Fruit fly (Drosophila melanogaster) whole organism, embryonic: ENCODE results near the gene Cyp4ac2.

ENCODE experiments used
- CG10147 ChIP-seq: fragments of 200-800 bp; sonication (Bioruptor generic); optimal IDR thresholded peaks from 2 replicates; lab custom pipeline; 2019; ENCODE audit warnings: missing biosample characterization, mild to moderate bottlenecking, missing genetic modification characterization, moderate library complexity
- CG11696 ChIP-seq: fragments of 200-800 bp; sonication (Bioruptor generic); IDR thresholded peaks from 2 replicates; pipeline ENCODE4 v1.3.6; 2022; ENCODE audit warnings: missing biosample characterization, missing genetic modification characterization
- CG17912 ChIP-seq: fragments of 200-800 bp; sonication (Bioruptor generic); optimal IDR thresholded peaks from 2 replicates; lab custom pipeline; 2018; ENCODE audit warnings: missing biosample characterization, mild to moderate bottlenecking, missing genetic modification characterization
- CG18599 ChIP-seq: fragments of 200-800 bp; sonication (Bioruptor generic); optimal IDR thresholded peaks from 3 replicates; lab custom pipeline; 2017; ENCODE audit warnings: missing biosample characterization, missing genetic modification characterization, mild to moderate bottlenecking, moderate library complexity, missing genetic modification reagents
- CG18764 ChIP-seq: fragments of 200-800 bp; sonication (Bioruptor generic); optimal IDR thresholded peaks from 3 replicates; lab custom pipeline; 2016; ENCODE audit warnings: missing biosample characterization, missing genetic modification characterization
- CG2712 ChIP-seq: fragments of 200-800 bp; optimal IDR thresholded peaks from 3 replicates; lab custom pipeline; 2019; ENCODE audit warnings: missing biosample characterization, mild to moderate bottlenecking, missing genetic modification characterization, moderate library complexity
- CG3163 ChIP-seq: fragments of 200-800 bp; sonication (Bioruptor generic); optimal IDR thresholded peaks from 3 replicates; lab custom pipeline; 2016; ENCODE audit warnings: missing biosample characterization, missing genetic modification characterization
- CG34224 ChIP-seq: fragments of 200-800 bp; sonication (Bioruptor generic); IDR thresholded peaks from 3 replicates; pipeline ENCODE4 v1.3.6; 2022; ENCODE audit warnings: missing biosample characterization, missing genetic modification characterization; ENCODE audit not compliant: partially characterized antibody
- CG34376 ChIP-seq: fragments of 200-800 bp; sonication (Bioruptor generic); optimal IDR thresholded peaks from 2 replicates; lab custom pipeline; 2018; ENCODE audit warnings: missing biosample characterization, mild to moderate bottlenecking, missing genetic modification characterization
- CG4282 ChIP-seq: fragments of 200-800 bp; sonication (Bioruptor generic); optimal IDR thresholded peaks from 2 replicates; lab custom pipeline; 2016; ENCODE audit warnings: missing biosample characterization, missing genetic modification characterization
- CG4404 ChIP-seq: fragments of 200-800 bp; sonication (Bioruptor generic); IDR thresholded peaks from 2 replicates; pipeline ENCODE4 v1.3.6; 2022; ENCODE audit warnings: missing biosample characterization, missing genetic modification characterization
- CG4707 ChIP-seq: fragments of 200-800 bp; sonication (Bioruptor generic); optimal IDR thresholded peaks from 2 replicates; lab custom pipeline; 2018; ENCODE audit warnings: missing biosample characterization, mild to moderate bottlenecking, missing genetic modification characterization, moderate library complexity
- CG6689 ChIP-seq: fragments of 200-800 bp; sonication (Bioruptor generic); IDR thresholded peaks from 2 replicates; pipeline ENCODE4 v1.3.6; 2022; ENCODE audit warnings: missing biosample characterization, missing genetic modification characterization
- CG7987 ChIP-seq: fragments of 200-800 bp; sonication (Bioruptor generic); optimal IDR thresholded peaks from 2 replicates; lab custom pipeline; 2018; ENCODE audit warnings: missing biosample characterization, mild to moderate bottlenecking, missing genetic modification characterization, moderate library complexity
- CG9215 ChIP-seq: fragments of 200-800 bp; sonication (Bioruptor generic); IDR thresholded peaks from 2 replicates; pipeline ENCODE4 v1.3.6; 2022; ENCODE audit warnings: missing biosample characterization, missing genetic modification characterization
- CG9817 ChIP-seq: fragments of 200-800 bp; sonication (Bioruptor generic); optimal IDR thresholded peaks from 2 replicates; lab custom pipeline; 2018; ENCODE audit warnings: missing biosample characterization, mild to moderate bottlenecking, missing genetic modification characterization, moderate library complexity
- Chrac-16 ChIP-seq: fragments of 200-800 bp; sonication (Bioruptor generic); optimal IDR thresholded peaks from 3 replicates; lab custom pipeline; 2016; ENCODE audit warnings: missing biosample characterization, missing genetic modification characterization
- Dip3 ChIP-seq: fragments of 200-800 bp; sonication (Bioruptor generic); optimal IDR thresholded peaks from 3 replicates; lab custom pipeline; 2016; ENCODE audit warnings: missing biosample characterization, missing genetic modification characterization
- Doc2 ChIP-seq: fragments of 200-800 bp; sonication (Bioruptor generic); IDR thresholded peaks from 2 replicates; pipeline ENCODE4 v1.3.6; 2022; ENCODE audit warnings: missing biosample characterization, missing genetic modification characterization
- Hmx ChIP-seq: fragments of 200-800 bp; sonication (Bioruptor generic); optimal IDR thresholded peaks from 2 replicates; lab custom pipeline; 2016; ENCODE audit warnings: missing biosample characterization, missing genetic modification characterization
- Lpt ChIP-seq: fragments of >200 bp; optimal IDR thresholded peaks from 2 replicates; lab custom pipeline; 2018; ENCODE audit warnings: missing biosample characterization, missing genetic modification characterization
- MBD-R2 ChIP-seq: fragments of 200-800 bp; sonication (Bioruptor generic); IDR thresholded peaks from 2 replicates; pipeline ENCODE4 v1.3.6; 2022; ENCODE audit warnings: missing biosample characterization, missing genetic modification characterization
- Med ChIP-seq: fragments of 200-800 bp; sonication (Bioruptor generic); peaks from one replicate; lab custom pipeline; 2016; ENCODE audit warnings: missing biosample characterization, missing genetic modification characterization, mild to moderate bottlenecking, inconsistent platforms, moderate library complexity
- Pdp1 ChIP-seq, 2 experiments: fragments of 200-800 bp; sonication (Bioruptor generic); optimal IDR thresholded peaks; 3 replicates each; lab custom pipeline; 2016; ENCODE audit warnings: missing biosample characterization in 2 of 2, missing genetic modification characterization in 2 of 2, mild to moderate bottlenecking in 1 of 2, moderate library complexity in 1 of 2
- YL-1 ChIP-seq: fragments of 200-800 bp; sonication (Bioruptor generic); optimal IDR thresholded peaks from 3 replicates; lab custom pipeline; 2017; ENCODE audit warnings: missing biosample characterization, mild to moderate bottlenecking, missing genetic modification characterization
- bowl ChIP-seq: fragments of 200-800 bp; sonication (Bioruptor generic); IDR thresholded peaks from 2 replicates; pipeline ENCODE4 v1.3.6; 2022; ENCODE audit warnings: missing biosample characterization, missing genetic modification characterization
- br ChIP-seq: fragments of >200 bp; optimal IDR thresholded peaks from 2 replicates; lab custom pipeline; 2017
- chif ChIP-seq, 2 experiments: fragments of 200-800 bp; sonication (Bioruptor generic); optimal IDR thresholded peaks; 3 replicates each; lab custom pipeline; 2016; ENCODE audit warnings: missing biosample characterization in 2 of 2, missing genetic modification characterization in 2 of 2
- chinmo ChIP-seq: fragments of 200-800 bp; sonication (Bioruptor generic); IDR thresholded peaks from 4 replicates; pipeline ENCODE4 v1.3.6; 2022; ENCODE audit warnings: missing biosample characterization, missing genetic modification characterization; ENCODE audit not compliant: partially characterized antibody
- ci ChIP-seq: fragments of 200-800 bp; sonication (Bioruptor generic); IDR thresholded peaks from 3 replicates; pipeline ENCODE4 v1.3.6; 2022; ENCODE audit warnings: missing biosample characterization, missing genetic modification characterization
- dati ChIP-seq: fragments of 200-800 bp; sonication (Bioruptor generic); IDR thresholded peaks from 2 replicates; pipeline ENCODE4 v1.3.6; 2022; ENCODE audit warnings: missing biosample characterization, missing genetic modification characterization
- dysf ChIP-seq: fragments of 200-800 bp; sonication (Bioruptor generic); IDR thresholded peaks from 3 replicates; pipeline ENCODE4 v1.3.6; 2022; ENCODE audit warnings: missing biosample characterization, missing genetic modification characterization
- exex ChIP-seq: fragments of 200-800 bp; sonication (Bioruptor generic); optimal IDR thresholded peaks from 4 replicates; lab custom pipeline; 2018; ENCODE audit warnings: missing biosample characterization, mild to moderate bottlenecking, missing genetic modification characterization, moderate library complexity
- fd3F ChIP-seq: fragments of 200-800 bp; sonication (Bioruptor generic); optimal IDR thresholded peaks from 2 replicates; lab custom pipeline; 2018; ENCODE audit warnings: missing biosample characterization, mild to moderate bottlenecking, missing genetic modification characterization, moderate library complexity
- gsb ChIP-seq: fragments of 200-800 bp; sonication (Bioruptor generic); IDR thresholded peaks from 2 replicates; pipeline ENCODE4 v1.3.6; 2022; ENCODE audit warnings: missing biosample characterization, missing genetic modification characterization
- hth ChIP-seq: fragments of >200 bp; optimal IDR thresholded peaks from 2 replicates; lab custom pipeline; 2017; ENCODE audit warnings: inconsistent platforms
- ind ChIP-seq: fragments of 200-800 bp; sonication (Bioruptor generic); optimal IDR thresholded peaks from 3 replicates; lab custom pipeline; 2016; ENCODE audit warnings: missing biosample characterization, missing genetic modification characterization
- kah ChIP-seq: fragments of 200-800 bp; sonication (Bioruptor generic); optimal IDR thresholded peaks from 2 replicates; lab custom pipeline; 2018; ENCODE audit warnings: missing biosample characterization, mild to moderate bottlenecking, missing genetic modification characterization
- mirr ChIP-seq: fragments of 200-800 bp; sonication (Bioruptor generic); optimal IDR thresholded peaks from 3 replicates; lab custom pipeline; 2018; ENCODE audit warnings: missing biosample characterization, mild to moderate bottlenecking, missing genetic modification characterization
- oc ChIP-seq: fragments of 200-800 bp; sonication (Bioruptor generic); optimal IDR thresholded peaks from 2 replicates; lab custom pipeline; 2018; ENCODE audit warnings: missing biosample characterization, mild to moderate bottlenecking, missing genetic modification characterization, moderate library complexity
- org-1 ChIP-seq: fragments of 200-800 bp; sonication (Bioruptor generic); optimal IDR thresholded peaks from 2 replicates; lab custom pipeline; 2017; ENCODE audit warnings: missing biosample characterization, missing genetic modification characterization
- pan ChIP-seq, 4 experiments: fragments of >200 bp in 3 of 4; fragments of 200-800 bp in 1 of 4; sonication (Bioruptor generic) in 1 of 4; optimal IDR thresholded peaks in 3 of 4; IDR thresholded peaks in 1 of 4; 2 replicates each; pipeline versions ENCODE4 v1.3.6 to Lab custom; 2017 to 2022; ENCODE audit warnings: missing biosample characterization in 2 of 4, missing genetic modification characterization in 2 of 4, mixed read lengths in 1 of 4
- sna ChIP-seq: fragments of 200-800 bp; sonication (Bioruptor generic); IDR thresholded peaks from 2 replicates; pipeline ENCODE4 v1.3.6; 2022; ENCODE audit warnings: missing biosample characterization, missing genetic modification characterization; ENCODE audit not compliant: partially characterized antibody
- sug ChIP-seq: fragments of 200-800 bp; optimal IDR thresholded peaks from 2 replicates; lab custom pipeline; 2019; ENCODE audit warnings: missing biosample characterization, mild to moderate bottlenecking, missing genetic modification characterization, moderate library complexity
- tgo ChIP-seq: fragments of 200-800 bp; sonication (Bioruptor generic); IDR thresholded peaks from 3 replicates; pipeline ENCODE4 v1.3.6; 2022; ENCODE audit warnings: missing biosample characterization, missing genetic modification characterization
- tio ChIP-seq: fragments of 200-800 bp; sonication (Bioruptor generic); optimal IDR thresholded peaks from 2 replicates; lab custom pipeline; 2017; ENCODE audit warnings: missing biosample characterization, missing genetic modification characterization, inconsistent platforms
- tll ChIP-seq, 2 experiments: fragments of 200-800 bp in 1 of 2; fragments of >200 bp in 1 of 2; sonication (Bioruptor generic) in 1 of 2; optimal IDR thresholded peaks; 2 replicates each; lab custom pipeline; 2017 to 2019; ENCODE audit warnings: missing biosample characterization in 2 of 2, missing genetic modification characterization in 2 of 2, mild to moderate bottlenecking in 1 of 2, moderate library complexity in 1 of 2
- trh ChIP-seq: fragments of 200-800 bp; sonication (Bioruptor generic); optimal IDR thresholded peaks from 2 replicates; lab custom pipeline; 2016; ENCODE audit warnings: missing biosample characterization, missing genetic modification characterization
- twi ChIP-seq: fragments of 200-800 bp; optimal IDR thresholded peaks from 2 replicates; lab custom pipeline; 2019; ENCODE audit warnings: missing biosample characterization, mild to moderate bottlenecking, missing genetic modification characterization, moderate library complexity
- wek ChIP-seq: fragments of 200-800 bp; sonication (Bioruptor generic); optimal IDR thresholded peaks from 3 replicates; lab custom pipeline; 2018; ENCODE audit warnings: missing biosample characterization, mild to moderate bottlenecking, missing genetic modification characterization, moderate library complexity

Gene Cyp4ac2

dm6 chr2L:5298978-5299627 is 32.9 kb downstream of the Cyp4ac2 start (continued):
- TF ChIP-seq trh = peak; percentile 18
- peak; percentile 71 for TF ChIP-seq tgo
- no peak for TF ChIP-seq sna (GFP tag; lab: Robert Waterston, UW)
- TF ChIP-seq wek (GFP tag; lab: Kevin White, UChicago) = no peak
- TF ChIP-seq tio = peak; percentile 76
- TF ChIP-seq br (lab: Kevin White, UChicago) = no peak
- TF ChIP-seq oc (tag; lab: Kevin White, UChicago) = peak; percentile 92
- peak; percentile 28 for TF ChIP-seq CG18764 (GFP tag; lab: Kevin White, UChicago)
- peak; percentile 79 for TF ChIP-seq CG18599
- no peak for TF ChIP-seq tll (GFP tag; optimal IDR thresholded peaks at IDR 0.05; lab: Kevin White, UChicago)
- TF ChIP-seq ci (GFP tag; lab: Robert Waterston, UW) = peak; percentile 93
- peak; percentile 78 for TF ChIP-seq CG4707 (GFP tag; lab: Kevin White, UChicago)
- TF ChIP-seq org-1 (GFP tag; lab: Kevin White, UChicago) = peak; percentile 84
- peak; percentile 76 for TF ChIP-seq dysf (GFP tag; lab: Robert Waterston, UW)

DNA sequence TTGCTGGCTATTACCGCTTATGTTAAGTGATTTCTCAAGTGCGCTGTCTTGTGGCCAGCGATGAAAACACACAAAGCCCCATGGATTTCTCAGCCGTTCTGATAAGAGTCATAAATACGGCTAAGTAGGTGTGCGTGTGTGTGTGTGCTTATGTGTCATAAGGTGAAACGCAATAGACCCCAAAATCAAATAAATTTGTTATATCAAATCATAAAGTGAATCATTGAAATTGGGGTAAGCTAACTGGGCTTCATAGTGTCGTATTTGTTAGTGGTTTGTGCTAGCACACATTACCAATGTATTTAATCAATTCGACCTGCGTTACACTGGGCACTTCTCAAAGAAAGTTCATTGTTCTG is 33.4 kb downstream of the Cyp4ac2 start:
- TF ChIP-seq twi (tag; lab: Kevin White, UChicago) (no peak), ind (GFP tag; lab: Kevin White, UChicago) (no peak), hth (no peak), CG4404 (GFP tag; lab: Robert Waterston, UW) (no peak), gsb (GFP tag; lab: Robert Waterston, UW) (no peak), bowl (GFP tag; lab: Robert Waterston, UW) (0 out of 2 replicates have a peak, but pooled peaks have one; percentile 1), Hmx (GFP tag; lab: Kevin White, UChicago) (no peak), CG6689 (no peak), Pdp1 (GFP tag; optimal IDR thresholded peaks at IDR 0.05; lab: Kevin White, UChicago) (peak in 1 of 2 experiments; percentile 51), chif (GFP tag; optimal IDR thresholded peaks at IDR 0.05; lab: Kevin White, UChicago) (no peak), YL-1 (GFP tag; lab: Kevin White, UChicago) (no peak), sug (tag; lab: Kevin White, UChicago) (peak; percentile 27), CG9817 (tag; lab: Kevin White, UChicago) (no peak), chinmo (GFP tag; lab: Robert Waterston, UW) (no peak), exex (peak; percentile 76), fd3F (GFP tag; lab: Kevin White, UChicago) (no peak), CG2712 (no peak), CG11696 (no peak), CG9215 (no peak), mirr (GFP tag; lab: Kevin White, UChicago) (peak; percentile 22), Lpt (GFP tag; lab: Kevin White, UChicago) (no peak), CG34376 (peak; percentile 38), Doc2 (no peak), Med (peak; percentile 47), CG17912 (GFP tag; lab: Kevin White, UChicago) (no peak), pan (optimal IDR thresholded peaks at IDR 0.05; lab: Kevin White, UChicago) (no peak), pan (GFP tag; optimal IDR thresholded peaks at IDR 0.05 in 1 of 2, IDR thresholded peaks at IDR 0.05 in 1 of 2) (no peak), CG3163 (GFP tag; lab: Kevin White, UChicago) (no peak), tll (GFP tag; optimal IDR thresholded peaks at IDR 0.05; lab: Kevin White, UChicago) (no peak), dati (GFP tag; lab: Robert Waterston, UW) (no peak), Chrac-16 (GFP tag; lab: Kevin White, UChicago) (no peak), CG4282 (GFP tag; lab: Kevin White, UChicago) (no peak), CG10147 (no peak), MBD-R2 (no peak; the same call in 1 of the 2 replicates), kah (GFP tag; lab: Kevin White, UChicago) (no peak), Dip3 (GFP tag; lab: Kevin White, UChicago) (no peak), CG7987 (GFP tag; lab: Kevin White, UChicago) (no peak), CG34224 (GFP tag; lab: Robert Waterston, UW) (no peak)
